Fruit fly (Drosophila melanogaster) whole organism, embryonic: ENCODE measurements around the gene CG5886.
A peak's percentile ranks its signal among the peaks of the same experiment; 100 is the strongest.

Experiments
- Aef1 ChIP-seq: fragments of 200-800 bp; sonication (Bioruptor generic); IDR thresholded peaks from 3 replicates; pipeline ENCODE4 v1.3.6; 2022; ENCODE audit warnings: missing biosample characterization, missing genetic modification characterization
- Blimp-1 ChIP-seq: fragments of 200-800 bp; sonication (Bioruptor generic); optimal IDR thresholded peaks from 3 replicates; lab custom pipeline; 2018; ENCODE audit warnings: missing biosample characterization, missing genetic modification characterization, mild to moderate bottlenecking, moderate library complexity, missing genetic modification reagents
- BtbVII ChIP-seq: fragments of 200-800 bp; sonication (Bioruptor generic); optimal IDR thresholded peaks from 3 replicates; lab custom pipeline; 2017; ENCODE audit warnings: missing biosample characterization, mild to moderate bottlenecking, missing genetic modification characterization
- C15 ChIP-seq: fragments of 200-800 bp; sonication (Bioruptor generic); IDR thresholded peaks from 3 replicates; pipeline ENCODE4 v1.3.6; 2022; ENCODE audit warnings: missing biosample characterization, missing genetic modification characterization
- CG10209 ChIP-seq: fragments of 200-800 bp; sonication (Bioruptor generic); optimal IDR thresholded peaks from 3 replicates; lab custom pipeline; 2017; ENCODE audit warnings: missing biosample characterization, mild to moderate bottlenecking, missing genetic modification characterization, missing genetic modification reagents
- CG11093 ChIP-seq: fragments of 200-800 bp; sonication (Bioruptor generic); IDR thresholded peaks from 3 replicates; pipeline ENCODE4 v1.3.6; 2022; ENCODE audit warnings: missing biosample characterization, missing genetic modification characterization
- CG11398 ChIP-seq: fragments of 200-800 bp; sonication (Bioruptor generic); optimal IDR thresholded peaks from 2 replicates; lab custom pipeline; 2016; ENCODE audit warnings: missing biosample characterization, missing genetic modification characterization
- CG13296 ChIP-seq: fragments of 200-800 bp; sonication (Bioruptor generic); optimal IDR thresholded peaks from 3 replicates; lab custom pipeline; 2018; ENCODE audit warnings: missing biosample characterization, mild to moderate bottlenecking, missing genetic modification characterization
- CG14667 ChIP-seq: fragments of 200-800 bp; sonication (Bioruptor generic); IDR thresholded peaks from 2 replicates; pipeline ENCODE4 v1.3.6; 2022; ENCODE audit warnings: missing biosample characterization, missing genetic modification characterization
- CG15601 ChIP-seq: fragments of 200-800 bp; sonication (Bioruptor generic); optimal IDR thresholded peaks from 3 replicates; lab custom pipeline; 2019; ENCODE audit warnings: missing biosample characterization, mild to moderate bottlenecking, missing genetic modification characterization, moderate library complexity
- CG16779 ChIP-seq: fragments of 200-800 bp; sonication (Bioruptor generic); IDR thresholded peaks from 2 replicates; pipeline ENCODE4 v1.3.6; 2022; ENCODE audit warnings: missing biosample characterization, missing genetic modification characterization
- CG17186 ChIP-seq: fragments of 200-800 bp; sonication (Bioruptor generic); optimal IDR thresholded peaks from 3 replicates; lab custom pipeline; 2017; ENCODE audit warnings: missing biosample characterization, missing genetic modification reagents, missing genetic modification characterization
- CG1832 ChIP-seq: fragments of 200-800 bp; sonication (Bioruptor generic); optimal IDR thresholded peaks from 2 replicates; lab custom pipeline; 2017; ENCODE audit warnings: missing biosample characterization, mild to moderate bottlenecking, missing genetic modification characterization, inconsistent platforms
- CG2199 ChIP-seq: fragments of 200-800 bp; sonication (Bioruptor generic); IDR thresholded peaks from 3 replicates; pipeline ENCODE4 v1.3.6; 2022; ENCODE audit warnings: missing biosample characterization, missing genetic modification characterization
- CG2678 ChIP-seq: fragments of 200-800 bp; sonication (Bioruptor generic); optimal IDR thresholded peaks from 3 replicates; lab custom pipeline; 2019; ENCODE audit warnings: missing biosample characterization, mild to moderate bottlenecking, missing genetic modification characterization, moderate library complexity
- CG30020 ChIP-seq: fragments of 200-800 bp; optimal IDR thresholded peaks from 2 replicates; lab custom pipeline; 2019; ENCODE audit warnings: missing biosample characterization, mild to moderate bottlenecking, missing genetic modification characterization, moderate library complexity
- CG30403 ChIP-seq: fragments of 200-800 bp; sonication (Bioruptor generic); optimal IDR thresholded peaks from 3 replicates; lab custom pipeline; 2016; ENCODE audit warnings: missing biosample characterization, missing genetic modification characterization
- CG32532 ChIP-seq: fragments of 200-800 bp; sonication (Bioruptor generic); IDR thresholded peaks from 2 replicates; pipeline ENCODE4 v1.3.6; 2022; ENCODE audit warnings: missing biosample characterization, missing genetic modification characterization
- CG4360 ChIP-seq: fragments of 200-800 bp; sonication (Bioruptor generic); IDR thresholded peaks from 2 replicates; pipeline ENCODE4 v1.3.6; 2022; ENCODE audit warnings: missing biosample characterization, missing genetic modification characterization
- CG4820 ChIP-seq: fragments of 200-800 bp; sonication (Bioruptor generic); optimal IDR thresholded peaks from 3 replicates; lab custom pipeline; 2016; ENCODE audit warnings: missing biosample characterization, missing genetic modification characterization
- CG5953 ChIP-seq: fragments of 200-800 bp; sonication (Bioruptor generic); IDR thresholded peaks from 2 replicates; pipeline ENCODE4 v1.3.6; 2022; ENCODE audit warnings: missing biosample characterization, missing genetic modification characterization
- CG6175 ChIP-seq: fragments of 200-800 bp; sonication (Bioruptor generic); IDR thresholded peaks from 3 replicates; pipeline ENCODE4 v1.3.6; 2022; ENCODE audit warnings: missing biosample characterization, missing genetic modification characterization
- CG6683 ChIP-seq: fragments of 200-800 bp; sonication (Bioruptor generic); optimal IDR thresholded peaks from 2 replicates; lab custom pipeline; 2017; ENCODE audit warnings: missing biosample characterization, mild to moderate bottlenecking, missing genetic modification characterization, missing genetic modification reagents
- CG9609 ChIP-seq: fragments of 200-800 bp; sonication (Bioruptor generic); optimal IDR thresholded peaks from 3 replicates; lab custom pipeline; 2016; ENCODE audit warnings: missing biosample characterization, missing genetic modification characterization
- Doc3 ChIP-seq: fragments of 200-800 bp; sonication (Bioruptor generic); IDR thresholded peaks from 3 replicates; pipeline ENCODE4 v1.3.6; 2022; ENCODE audit warnings: missing biosample characterization, missing genetic modification characterization; ENCODE audit not compliant: partially characterized antibody
- Eip74EF ChIP-seq, 2 experiments: fragments of 200-800 bp in 1 of 2; fragments of >200 bp in 1 of 2; sonication (Bioruptor generic) in 1 of 2; optimal IDR thresholded peaks; 2 replicates each; lab custom pipeline; 2017 to 2019; ENCODE audit warnings: missing biosample characterization in 2 of 2, missing genetic modification characterization in 2 of 2, mild to moderate bottlenecking in 1 of 2, moderate library complexity in 1 of 2
- H2.0 ChIP-seq: fragments of 200-800 bp; sonication (Bioruptor generic); IDR thresholded peaks from 2 replicates; pipeline ENCODE4 v1.3.6; 2022; ENCODE audit warnings: missing biosample characterization, missing genetic modification characterization
- MBD-R2 ChIP-seq: fragments of 200-800 bp; sonication (Bioruptor generic); IDR thresholded peaks from 2 replicates; pipeline ENCODE4 v1.3.6; 2022; ENCODE audit warnings: missing biosample characterization, missing genetic modification characterization
- Mad ChIP-seq: fragments of 200-800 bp; sonication (Bioruptor generic); optimal IDR thresholded peaks from 2 replicates; lab custom pipeline; 2016; ENCODE audit warnings: missing biosample characterization, missing genetic modification characterization
- Mes4 ChIP-seq: fragments of 200-800 bp; sonication (Bioruptor generic); optimal IDR thresholded peaks from 2 replicates; lab custom pipeline; 2016; ENCODE audit warnings: missing biosample characterization, missing genetic modification characterization
- Opbp ChIP-seq: fragments of 200-800 bp; sonication (Bioruptor generic); IDR thresholded peaks from 3 replicates; pipeline ENCODE4 v1.3.6; 2022; ENCODE audit warnings: missing biosample characterization, missing genetic modification characterization; ENCODE audit not compliant: partially characterized antibody
- Ptx1 ChIP-seq: fragments of 200-800 bp; sonication (Bioruptor generic); IDR thresholded peaks from 2 replicates; pipeline ENCODE4 v1.3.6; 2022; ENCODE audit warnings: missing biosample characterization, missing genetic modification characterization
- Trl ChIP-seq, 3 experiments: fragments of >200 bp in 2 of 3; fragments of 200-800 bp in 1 of 3; sonication (Bioruptor generic) in 1 of 3; optimal IDR thresholded peaks; 2 replicates in 1 of 3; 3 replicates in 2 of 3; lab custom pipeline; 2016 to 2017; ENCODE audit warnings: missing biosample characterization in 1 of 3, missing genetic modification characterization in 1 of 3
- bbx ChIP-seq: fragments of 200-800 bp; sonication (Bioruptor generic); IDR thresholded peaks from 2 replicates; pipeline ENCODE4 v1.3.6; 2022; ENCODE audit warnings: missing biosample characterization, missing genetic modification characterization; ENCODE audit not compliant: partially characterized antibody
- cg ChIP-seq: fragments of 200-800 bp; sonication (Bioruptor generic); optimal IDR thresholded peaks from 3 replicates; lab custom pipeline; 2019; ENCODE audit warnings: missing biosample characterization, mild to moderate bottlenecking, missing genetic modification characterization, moderate library complexity
- chn ChIP-seq: fragments of 200-800 bp; sonication (Bioruptor generic); optimal IDR thresholded peaks from 2 replicates; lab custom pipeline; 2016; ENCODE audit warnings: missing biosample characterization, missing genetic modification characterization
- corto ChIP-seq: fragments of 200-800 bp; sonication (Bioruptor generic); optimal IDR thresholded peaks from 2 replicates; lab custom pipeline; 2016; ENCODE audit warnings: missing biosample characterization, mild to moderate bottlenecking, missing genetic modification characterization, moderate library complexity
- crol ChIP-seq: fragments of 200-800 bp; sonication (Bioruptor generic); IDR thresholded peaks from 2 replicates; pipeline ENCODE4 v1.3.6; 2022; ENCODE audit warnings: missing biosample characterization, missing genetic modification characterization
- gcm2 ChIP-seq: fragments of 200-800 bp; sonication (Bioruptor generic); optimal IDR thresholded peaks from 2 replicates; lab custom pipeline; 2016; ENCODE audit warnings: missing biosample characterization, missing genetic modification characterization
- hkb ChIP-seq, 2 experiments: fragments of 200-800 bp in 1 of 2; fragments of >200 bp in 1 of 2; sonication (Bioruptor generic) in 1 of 2; IDR thresholded peaks in 1 of 2; optimal IDR thresholded peaks in 1 of 2; 2 replicates each; pipeline versions ENCODE4 v1.3.6 to Lab custom; 2017 to 2022; ENCODE audit warnings: missing biosample characterization in 1 of 2, missing genetic modification characterization in 1 of 2
- kni ChIP-seq: fragments of 200-800 bp; sonication (Bioruptor generic); optimal IDR thresholded peaks from 3 replicates; lab custom pipeline; 2017; ENCODE audit warnings: mild to moderate bottlenecking, missing biosample characterization, missing genetic modification reagents, missing genetic modification characterization
- psq ChIP-seq: fragments of 200-800 bp; sonication (Bioruptor generic); optimal IDR thresholded peaks from 2 replicates; lab custom pipeline; 2017; ENCODE audit warnings: missing biosample characterization, missing genetic modification characterization
- sima ChIP-seq: fragments of 200-800 bp; sonication (Bioruptor generic); optimal IDR thresholded peaks from 2 replicates; lab custom pipeline; 2016; ENCODE audit warnings: missing biosample characterization, missing genetic modification characterization
- so ChIP-seq: fragments of 200-800 bp; sonication (Bioruptor generic); IDR thresholded peaks from 3 replicates; pipeline ENCODE4 v1.3.6; 2022; ENCODE audit warnings: missing biosample characterization, missing genetic modification characterization
- sqz ChIP-seq: fragments of 200-800 bp; sonication (Bioruptor generic); optimal IDR thresholded peaks from 3 replicates; lab custom pipeline; 2018; ENCODE audit warnings: missing biosample characterization, mild to moderate bottlenecking, missing genetic modification characterization
- sug ChIP-seq: fragments of 200-800 bp; optimal IDR thresholded peaks from 2 replicates; lab custom pipeline; 2019; ENCODE audit warnings: missing biosample characterization, mild to moderate bottlenecking, missing genetic modification characterization, moderate library complexity
- tin ChIP-seq: fragments of 200-800 bp; sonication (Bioruptor generic); optimal IDR thresholded peaks from 3 replicates; lab custom pipeline; 2016; ENCODE audit warnings: missing biosample characterization, missing genetic modification characterization
- toy ChIP-seq: fragments of 200-800 bp; sonication (Bioruptor generic); IDR thresholded peaks from 2 replicates; pipeline ENCODE4 v1.3.6; 2022; ENCODE audit warnings: missing biosample characterization, missing genetic modification characterization
- zfh2 ChIP-seq: fragments of 200-800 bp; sonication (Bioruptor generic); optimal IDR thresholded peaks from 2 replicates; lab custom pipeline; 2016; ENCODE audit warnings: missing biosample characterization, missing genetic modification characterization

CG5886 gene

DNA sequence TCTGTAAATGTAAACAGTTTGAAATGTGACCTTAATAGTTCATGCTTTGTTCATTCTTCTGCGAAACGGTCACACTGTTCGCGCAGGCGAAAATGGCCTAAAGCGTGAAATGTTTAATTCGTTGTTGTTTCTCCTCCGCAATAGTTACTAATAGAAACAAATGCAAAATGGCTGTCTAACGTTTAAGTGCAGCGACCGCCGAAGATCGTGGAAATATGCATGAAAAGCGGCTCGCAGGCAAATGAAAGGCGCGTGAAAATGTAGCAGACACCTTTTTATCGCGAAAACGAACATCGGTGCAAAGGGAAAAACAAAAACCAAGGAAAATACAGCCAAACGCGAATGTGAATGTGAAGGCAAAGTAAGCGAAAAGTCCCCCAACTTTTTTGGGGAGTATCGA lies 30.5 kb downstream of the CG5886 start, which contains the start of gene SppL (continued):
- TF ChIP-seq zfh2 (GFP tag; lab: Kevin White, UChicago), result no peak
- no peak for TF ChIP-seq CG15601
- peak; percentile 45; the same call in 1 of the 2 replicates for TF ChIP-seq MBD-R2 (GFP tag; lab: Robert Waterston, UW)
- peak; percentile 52 for TF ChIP-seq psq (GFP tag; lab: Kevin White, UChicago)
- TF ChIP-seq Opbp (GFP tag; lab: Robert Waterston, UW), result peak; percentile 26; the same call in 1 of the 3 replicates
- TF ChIP-seq CG14667 (GFP tag; lab: Robert Waterston, UW), result no peak
- no peak for TF ChIP-seq C15 (GFP tag; lab: Robert Waterston, UW)
- no peak for TF ChIP-seq CG10209
- TF ChIP-seq CG6175 (GFP tag; lab: Robert Waterston, UW), result no peak
- TF ChIP-seq Mes4, result no peak
- no peak for TF ChIP-seq CG4820 (GFP tag; lab: Kevin White, UChicago)
- no peak for TF ChIP-seq tin
- no peak for TF ChIP-seq CG1832 (GFP tag; lab: Kevin White, UChicago)
- TF ChIP-seq Trl (optimal IDR thresholded peaks at IDR 0.05; lab: Kevin White, UChicago), result no peak
- no peak for TF ChIP-seq Trl (GFP tag; optimal IDR thresholded peaks at IDR 0.05; lab: Kevin White, UChicago)
- no peak for TF ChIP-seq sima (GFP tag; lab: Kevin White, UChicago)
- no peak for TF ChIP-seq CG16779 (GFP tag; lab: Robert Waterston, UW)
- TF ChIP-seq CG13296 (GFP tag; lab: Kevin White, UChicago), result no peak
- no peak for TF ChIP-seq gcm2 (GFP tag; lab: Kevin White, UChicago)
- peak; percentile 9 for TF ChIP-seq CG17186 (GFP tag; lab: Kevin White, UChicago)
- peak; percentile 43; the same call in 1 of the 2 replicates for TF ChIP-seq bbx (GFP tag; lab: Robert Waterston, UW)
- no peak for TF ChIP-seq hkb (optimal IDR thresholded peaks at IDR 0.05; lab: Kevin White, UChicago)
- TF ChIP-seq hkb (GFP tag; IDR thresholded peaks at IDR 0.05; lab: Robert Waterston, UW), result 0 out of 2 replicates have a peak, but pooled peaks have one; percentile 9
- TF ChIP-seq Eip74EF (GFP tag; optimal IDR thresholded peaks at IDR 0.05; lab: Kevin White, UChicago), result no peak
- no peak for TF ChIP-seq CG9609
- peak; percentile 22 for TF ChIP-seq CG30020
- TF ChIP-seq kni (GFP tag; lab: Kevin White, UChicago), result no peak
- TF ChIP-seq Aef1, result no peak
- TF ChIP-seq, all 482 proteins: peak for 33

DNA sequence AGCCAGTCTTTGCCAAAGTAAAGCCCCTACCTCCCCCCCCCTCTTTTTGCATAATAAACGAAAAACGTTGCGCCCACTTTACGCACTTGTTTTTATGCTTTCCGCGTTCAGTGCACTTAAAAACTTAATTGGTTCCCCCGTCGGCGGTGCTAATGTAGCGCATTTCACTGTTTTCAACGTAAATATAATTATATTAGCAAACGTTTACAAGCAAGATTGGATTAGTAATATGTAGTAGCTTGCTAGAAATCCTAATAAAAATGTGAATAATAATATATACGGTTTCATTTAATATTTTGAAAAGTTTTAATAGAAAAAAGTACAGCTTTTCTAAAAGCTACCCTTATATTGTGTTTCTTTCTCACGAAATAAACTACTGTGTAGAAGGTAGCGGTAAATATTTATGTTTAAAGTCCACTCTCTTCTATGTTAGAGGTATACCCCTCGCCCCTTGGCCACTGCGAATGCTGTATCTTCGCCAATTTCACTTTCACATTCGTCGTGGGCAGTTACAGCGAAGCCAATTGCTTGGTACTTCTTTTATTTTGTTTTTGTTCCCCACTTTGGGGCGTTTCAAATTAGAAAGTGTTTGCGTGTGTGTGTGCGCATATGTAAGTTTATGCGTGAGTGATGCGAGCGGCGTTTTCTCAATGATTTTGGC lies 31.3 kb downstream of the CG5886 start:
- TF ChIP-seq H2.0 (GFP tag; lab: Robert Waterston, UW) (no peak), Ptx1 (GFP tag; lab: Robert Waterston, UW) (no peak), corto (GFP tag; lab: Kevin White, UChicago) (no peak), CG5953 (no peak), CG6683 (GFP tag; lab: Kevin White, UChicago) (no peak), Doc3 (no peak), Mad (GFP tag; lab: Kevin White, UChicago) (no peak), CG30403 (GFP tag; lab: Kevin White, UChicago) (no peak), sug (no peak), CG2678 (tag; lab: Kevin White, UChicago) (peak; percentile 1), CG2199 (GFP tag; lab: Robert Waterston, UW) (peak; percentile 20; the same call in 1 of the 3 replicates), CG11398 (GFP tag; lab: Kevin White, UChicago) (no peak), CG11093 (GFP tag; lab: Robert Waterston, UW) (no peak), CG32532 (GFP tag; lab: Robert Waterston, UW) (no peak), sqz (no peak), CG10209 (no peak), C15 (GFP tag; lab: Robert Waterston, UW) (no peak), BtbVII (GFP tag; lab: Kevin White, UChicago) (no peak), cg (peak; percentile 7), CG4360 (GFP tag; lab: Robert Waterston, UW) (0 out of 2 replicates have a peak, but pooled peaks have one; percentile 8), chn (GFP tag; lab: Kevin White, UChicago) (no peak), Blimp-1 (GFP tag; lab: Kevin White, UChicago) (peak; percentile 70), so (GFP tag; lab: Robert Waterston, UW) (no peak), crol (GFP tag; lab: Robert Waterston, UW) (0 out of 2 replicates have a peak, but pooled peaks have one; percentile 16), toy (GFP tag; lab: Robert Waterston, UW) (no peak)
